Worm (Caenorhabditis elegans): ENCODE measurements around the gene srw-102.

DNA sequence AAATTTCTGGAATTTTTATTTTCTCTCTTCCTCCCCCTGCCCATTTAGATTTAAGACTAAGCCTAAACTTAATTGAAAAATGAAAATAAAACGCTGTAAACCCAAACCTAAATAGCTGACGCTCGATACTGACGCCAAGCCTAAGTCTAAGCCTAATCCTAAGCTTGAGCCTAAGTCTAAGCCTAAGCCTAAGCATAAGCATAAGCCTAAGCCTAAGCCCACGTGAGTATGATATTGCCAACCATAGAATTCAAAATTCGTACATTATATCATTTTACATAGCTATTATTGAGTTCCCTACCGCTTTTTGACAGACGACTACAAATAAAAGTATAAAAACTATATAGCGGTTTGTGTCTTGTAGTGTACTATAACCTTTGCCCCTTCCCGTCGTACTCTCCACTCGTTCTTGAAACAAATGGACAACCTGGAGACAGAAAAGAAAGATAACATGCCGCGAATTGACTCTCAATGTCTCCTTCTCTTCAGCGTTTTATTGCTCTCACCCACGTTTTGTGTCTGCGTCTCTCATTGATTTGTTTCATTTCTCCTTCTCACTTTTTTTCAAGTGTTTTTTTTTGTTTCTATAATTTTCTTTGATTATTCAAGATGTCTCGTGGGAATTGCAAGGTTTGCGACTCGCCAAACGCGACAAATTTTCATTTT lies 23.3 kb downstream of the srw-102 start, which contains the start of gene nhr-256:
- TF ChIP-seq nhr-12 (tag; optimal IDR thresholded peaks at IDR 0.05) = no peak
- TF ChIP-seq lsy-2 (tag; optimal IDR thresholded peaks at IDR 0.05) = no peak
- peak; percentile 84 for TF ChIP-seq blmp-1 (tag; optimal IDR thresholded peaks at IDR 0.05; ENCODE audit: insufficient read depth)

Data from whole organism, L2 larva.